Worm (Caenorhabditis elegans): ENCODE results near the gene irld-22.

irld-22 gene

DNA sequence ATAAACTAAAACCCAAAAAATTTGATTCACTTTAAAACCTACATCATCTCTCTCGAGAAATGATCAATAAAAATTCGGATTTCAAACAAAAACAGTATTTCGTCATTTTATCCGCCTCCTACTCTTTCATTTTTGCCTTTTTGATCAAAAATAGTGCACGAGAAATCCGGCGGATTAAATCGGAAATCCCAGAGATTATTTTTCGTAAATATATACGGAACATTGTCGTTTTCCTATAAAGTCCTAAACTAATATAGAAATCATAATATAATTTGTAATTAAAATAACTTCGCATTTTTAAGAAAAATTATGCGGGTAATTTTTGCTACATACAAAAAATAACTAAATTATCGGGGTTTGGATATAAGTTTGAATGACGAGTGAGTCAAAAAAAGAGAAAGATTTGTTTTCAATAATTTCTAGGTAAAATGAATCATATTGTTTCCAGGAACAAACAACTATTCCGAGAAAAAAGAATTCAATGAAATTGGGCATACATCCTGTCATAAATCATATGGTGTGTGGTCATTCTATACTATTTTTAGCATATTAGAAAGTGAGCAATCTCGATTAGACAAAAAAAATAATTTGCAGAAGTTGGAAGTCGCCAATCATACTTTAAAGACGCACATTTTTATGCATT, 25.8 kb downstream of the irld-22 start, which contains the start of gene nhr-158:
Gene nhr-158 (minus strand): TSS at position 51 of the 643 bp plus-strand sequence.
- TF ChIP-seq nhr-2 (tag; optimal IDR thresholded peaks at IDR 0.05), result no peak
- TF ChIP-seq pha-4 (tag; optimal IDR thresholded peaks at IDR 0.05), result no peak
- TF ChIP-seq ztf-11 (tag; optimal IDR thresholded peaks at IDR 0.05), result no peak
- TF ChIP-seq hlh-1 (tag; optimal IDR thresholded peaks at IDR 0.05), result no peak
- no peak for TF ChIP-seq lin-32 (GFP tag; optimal IDR thresholded peaks at IDR 0.05)
- no peak for TF ChIP-seq sptf-1 (tag; optimal IDR thresholded peaks at IDR 0.05)
- TF ChIP-seq mab-5 (tag; optimal IDR thresholded peaks at IDR 0.05), result no peak
- TF ChIP-seq flh-1 (GFP tag; optimal IDR thresholded peaks at IDR 0.05), result no peak

DNA sequence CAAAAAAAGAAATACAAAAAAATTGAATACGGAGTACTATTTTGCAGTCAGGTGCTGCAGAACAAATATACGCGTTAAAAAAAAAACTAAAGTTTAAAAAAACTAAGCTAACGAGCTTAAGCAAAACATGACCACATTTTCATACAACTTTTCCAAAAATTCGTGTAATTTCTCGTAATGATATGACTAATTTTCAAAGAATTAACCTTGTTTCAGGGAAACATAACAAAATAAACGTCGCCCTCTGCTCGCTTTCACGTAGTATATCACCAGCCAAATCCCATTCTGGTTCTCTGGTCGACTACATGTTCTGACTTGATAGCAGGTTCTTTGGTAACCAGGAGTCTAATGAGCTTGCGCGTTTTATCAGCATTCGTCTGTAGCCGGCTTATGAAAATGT, 29.6 kb downstream of the irld-22 start:
- TF ChIP-seq unc-39 (tag; optimal IDR thresholded peaks at IDR 0.05) (no peak), lsy-2 (tag; optimal IDR thresholded peaks at IDR 0.05) (no peak), ces-1 (GFP tag; optimal IDR thresholded peaks at IDR 0.05) (peak; percentile 37), ceh-39 (tag; optimal IDR thresholded peaks at IDR 0.05) (no peak), drap-1 (GFP tag; optimal IDR thresholded peaks at IDR 0.05) (no peak), lin-32 (GFP tag; optimal IDR thresholded peaks at IDR 0.05) (no peak), nhr-2 (tag; optimal IDR thresholded peaks at IDR 0.05) (no peak), ztf-11 (tag; optimal IDR thresholded peaks at IDR 0.05) (no peak)

DNA sequence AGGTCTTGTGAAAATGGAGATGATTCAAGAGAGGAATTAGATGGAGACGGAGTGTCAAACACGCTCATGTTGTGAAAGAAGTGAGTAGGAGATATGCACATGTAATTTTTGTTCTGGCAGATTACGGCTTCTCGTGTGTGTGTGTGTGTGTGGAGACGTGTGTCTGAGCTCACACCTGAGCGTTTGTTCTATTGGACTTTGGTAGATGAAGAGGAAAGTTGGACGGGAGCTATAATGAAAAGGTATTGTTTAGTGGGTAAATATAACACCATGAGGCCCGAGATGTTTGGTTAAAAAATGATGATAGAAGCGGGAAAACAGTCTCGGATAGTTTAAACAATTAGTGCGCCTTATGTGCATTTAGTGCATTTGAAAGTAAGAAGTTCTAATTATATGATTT, 31.1 kb downstream of the irld-22 start, which contains the start of gene nhr-157:
Gene nhr-157 (minus strand): TSS at position 101 of the 400 bp plus-strand sequence.
- TF ChIP-seq ztf-11 (tag; optimal IDR thresholded peaks at IDR 0.05) (no peak), mls-2 (tag; optimal IDR thresholded peaks at IDR 0.05) (no peak), sptf-1 (tag; optimal IDR thresholded peaks at IDR 0.05) (no peak), elt-3 (tag; optimal IDR thresholded peaks at IDR 0.05) (no peak), M03D4.4 (tag; optimal IDR thresholded peaks at IDR 0.05) (no peak), ces-1 (GFP tag; optimal IDR thresholded peaks at IDR 0.05) (no peak), unc-120 (tag; optimal IDR thresholded peaks at IDR 0.05; ENCODE audit: poor library complexity, severe bottlenecking) (no peak), tbx-8 (GFP tag; optimal IDR thresholded peaks at IDR 0.05) (no peak), sem-2 (GFP tag; optimal IDR thresholded peaks at IDR 0.05) (no peak), nhr-76 (tag; optimal IDR thresholded peaks at IDR 0.05) (no peak), nhr-28 (tag; optimal IDR thresholded peaks at IDR 0.05) (no peak), blmp-1 (tag; optimal IDR thresholded peaks at IDR 0.05) (no peak), ceh-43 (GFP tag; optimal IDR thresholded peaks at IDR 0.05) (no peak), hlh-1 (tag; optimal IDR thresholded peaks at IDR 0.05) (no peak), bed-3 (GFP tag; optimal IDR thresholded peaks at IDR 0.05) (no peak), nhr-237 (tag; optimal IDR thresholded peaks at IDR 0.05) (no peak), ceh-83 (GFP tag; optimal IDR thresholded peaks at IDR 0.05) (no peak)

DNA sequence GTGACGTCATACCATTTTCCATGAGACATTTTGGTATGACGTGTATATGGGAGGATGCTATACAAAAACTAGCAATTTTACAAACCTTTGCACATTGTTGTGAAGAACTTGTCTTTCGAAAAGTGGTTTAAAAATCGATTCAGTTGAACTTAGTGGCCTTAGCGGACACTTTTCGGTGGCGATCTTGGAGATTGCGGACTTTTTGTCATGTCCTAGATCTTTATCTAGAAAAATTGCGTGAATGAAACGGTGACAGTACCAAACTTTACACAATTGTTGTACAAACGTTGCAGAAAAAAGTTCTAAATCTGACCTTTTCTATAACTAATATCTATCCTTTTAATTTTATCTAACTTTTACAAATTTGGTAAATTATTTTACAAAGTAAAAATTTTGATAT, 34.7 kb downstream of the irld-22 start:
- peak; percentile 66 for TF ChIP-seq elt-1 (tag; optimal IDR thresholded peaks at IDR 0.05; ENCODE audit: borderline replicate concordance, insufficient read depth)
- no peak for TF ChIP-seq nhr-28 (tag; optimal IDR thresholded peaks at IDR 0.05)
- no peak for TF ChIP-seq ces-1 (GFP tag; optimal IDR thresholded peaks at IDR 0.05)
- TF ChIP-seq zip-8 (tag; optimal IDR thresholded peaks at IDR 0.05), result peak; percentile 48

DNA sequence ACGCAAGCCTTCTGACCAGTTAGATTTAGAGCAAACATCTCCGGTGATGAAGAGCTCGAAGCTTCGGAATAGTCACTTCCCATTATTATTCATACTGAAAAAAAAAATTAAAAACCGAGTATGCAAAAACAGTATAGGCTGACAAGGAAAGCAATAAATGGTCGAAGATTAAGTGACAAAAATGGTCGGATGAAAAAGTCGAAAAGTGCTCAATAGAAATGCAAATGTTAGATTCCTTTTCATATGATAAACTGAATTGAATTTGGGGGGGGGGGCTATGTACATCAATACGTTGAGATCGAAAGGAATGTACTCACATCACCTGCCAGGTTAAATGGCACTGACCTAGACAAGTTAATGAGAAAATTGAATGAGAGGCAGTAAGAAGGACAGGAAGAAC, 37.2 kb downstream of the irld-22 start, which contains the start of gene nhr-187:
Gene nhr-187 (minus strand): TSS at position 101 of the 400 bp plus-strand sequence.
- TF ChIP-seq tbx-8 (GFP tag; optimal IDR thresholded peaks at IDR 0.05) (no peak), nhr-12 (tag; optimal IDR thresholded peaks at IDR 0.05) (no peak)

DNA sequence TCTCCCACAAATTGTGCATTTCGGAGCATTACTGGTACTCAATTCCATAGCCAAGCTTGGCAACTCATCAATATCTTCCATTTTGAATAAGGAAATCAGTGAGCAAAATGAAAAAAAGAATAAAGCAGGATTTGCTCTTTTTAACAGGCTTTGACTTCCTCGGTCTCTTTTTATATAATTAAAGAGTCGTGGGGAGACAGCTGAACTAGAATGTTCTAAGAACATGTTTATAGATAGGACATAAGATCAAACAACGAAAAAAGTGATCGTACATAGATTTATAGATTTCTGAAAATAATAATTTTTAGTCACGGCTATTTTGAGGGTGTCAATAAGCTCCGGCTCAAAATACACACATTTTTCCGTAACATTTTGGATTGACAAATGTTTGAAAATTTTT, 39.9 kb downstream of the irld-22 start, which contains the start of gene nhr-189:
Gene nhr-189 (minus strand): TSS at position 121 of the 400 bp plus-strand sequence.
- TF ChIP-seq elt-3 (tag; optimal IDR thresholded peaks at IDR 0.05), result no peak
- TF ChIP-seq ceh-39 (tag; optimal IDR thresholded peaks at IDR 0.05), result no peak
- TF ChIP-seq nhr-76 (tag; optimal IDR thresholded peaks at IDR 0.05), result no peak
- no peak for TF ChIP-seq cnd-1 (tag; optimal IDR thresholded peaks at IDR 0.05)
- no peak for TF ChIP-seq drap-1 (GFP tag; optimal IDR thresholded peaks at IDR 0.05)
- TF ChIP-seq blmp-1 (tag; optimal IDR thresholded peaks at IDR 0.05), result no peak
- no peak for TF ChIP-seq mep-1 (tag; optimal IDR thresholded peaks at IDR 0.05)
- TF ChIP-seq nhr-2 (tag; optimal IDR thresholded peaks at IDR 0.05), result no peak
- no peak for TF ChIP-seq sem-2 (GFP tag; optimal IDR thresholded peaks at IDR 0.05)
- no peak for TF ChIP-seq hlh-1 (tag; optimal IDR thresholded peaks at IDR 0.05)
- TF ChIP-seq bed-3 (GFP tag; optimal IDR thresholded peaks at IDR 0.05), result no peak
- no peak for TF ChIP-seq pha-4 (tag; optimal IDR thresholded peaks at IDR 0.05)
- no peak for TF ChIP-seq nhr-237 (tag; optimal IDR thresholded peaks at IDR 0.05)
- TF ChIP-seq unc-62 (GFP tag; optimal IDR thresholded peaks at IDR 0.05), result no peak
- no peak for TF ChIP-seq ceh-43 (GFP tag; optimal IDR thresholded peaks at IDR 0.05)
- TF ChIP-seq elt-1 (tag; optimal IDR thresholded peaks at IDR 0.05; ENCODE audit: borderline replicate concordance, insufficient read depth), result no peak
